Fruit fly (Drosophila melanogaster): ENCODE results near the gene RpL7-like.

The RpL7-like gene

dm6 chr2L:12010100-12010876, 45.8 kb upstream of the RpL7-like start (continued):
- TF ChIP-seq nau (GFP tag; optimal IDR thresholded peaks at IDR 0.05) = peak; percentile 18
- TF ChIP-seq CG10274 (GFP tag; optimal IDR thresholded peaks at IDR 0.05) = no peak
- TF ChIP-seq vnd (GFP tag; IDR thresholded peaks at IDR 0.05; ENCODE audit: partially characterized antibody) = no peak
- peak; percentile 100 for TF ChIP-seq Nf-YB (GFP tag; optimal IDR thresholded peaks at IDR 0.05)
- TF ChIP-seq nom (GFP tag; optimal IDR thresholded peaks at IDR 0.05) = peak; percentile 65
- peak; percentile 7 for TF ChIP-seq ewg (GFP tag; optimal IDR thresholded peaks at IDR 0.05)
- peak; percentile 62 for TF ChIP-seq run (tag; optimal IDR thresholded peaks at IDR 0.05)
- no peak for TF ChIP-seq Sry-δ (GFP tag; optimal IDR thresholded peaks at IDR 0.05)
- peak; percentile 69 for TF ChIP-seq CG9727 (GFP tag; optimal IDR thresholded peaks at IDR 0.05)
- TF ChIP-seq CG4328 (GFP tag; optimal IDR thresholded peaks at IDR 0.05) = peak; percentile 51
- peak; percentile 91 for TF ChIP-seq sug (tag; optimal IDR thresholded peaks at IDR 0.05)
- peak; percentile 56 for TF ChIP-seq Side (GFP tag; optimal IDR thresholded peaks at IDR 0.05)
- peak; percentile 23 for TF ChIP-seq CG1529 (GFP tag; optimal IDR thresholded peaks at IDR 0.05)
- TF ChIP-seq CG2712 (tag; optimal IDR thresholded peaks at IDR 0.05) = peak; percentile 2
- peak; percentile 51 for TF ChIP-seq CG17568 (GFP tag; optimal IDR thresholded peaks at IDR 0.05)
- TF ChIP-seq CTCF (GFP tag; optimal IDR thresholded peaks at IDR 0.05) = peak; percentile 18
- TF ChIP-seq Sin3A (optimal IDR thresholded peaks at IDR 0.05) = no peak
- TF ChIP-seq CG3163 (GFP tag; optimal IDR thresholded peaks at IDR 0.05) = peak; percentile 43
- TF ChIP-seq CG11504 (tag; optimal IDR thresholded peaks at IDR 0.05) = peak; percentile 99
- TF ChIP-seq CG17385 (GFP tag; optimal IDR thresholded peaks at IDR 0.05) = peak; percentile 96
- peak; percentile 97 for TF ChIP-seq ftz-f1 (GFP tag; optimal IDR thresholded peaks at IDR 0.05)
- peak; percentile 21 for TF ChIP-seq ERR (GFP tag; optimal IDR thresholded peaks at IDR 0.05)
- peak; percentile 84 for TF ChIP-seq cwo (GFP tag; optimal IDR thresholded peaks at IDR 0.05)
- peak in 1 of 3 experiments; percentile 13 for TF ChIP-seq Stat92E (GFP tag; optimal IDR thresholded peaks at IDR 0.05)
- TF ChIP-seq CG12391 (tag; optimal IDR thresholded peaks at IDR 0.05) = peak; percentile 0
- no peak for TF ChIP-seq sc (optimal IDR thresholded peaks at IDR 0.05)
- TF ChIP-seq sc (GFP tag; optimal IDR thresholded peaks at IDR 0.05) = peak; percentile 33
- TF ChIP-seq CG14014 (GFP tag; IDR thresholded peaks at IDR 0.05) = no peak
- TF ChIP-seq D (optimal IDR thresholded peaks at IDR 0.05) = peak; percentile 91
- peak; percentile 8 for TF ChIP-seq D (GFP tag; optimal IDR thresholded peaks at IDR 0.05)
- TF ChIP-seq CG1832 (GFP tag; optimal IDR thresholded peaks at IDR 0.05) = peak; percentile 90
- peak; percentile 26 for TF ChIP-seq CG6683 (GFP tag; optimal IDR thresholded peaks at IDR 0.05)
- TF ChIP-seq ab (GFP tag; optimal IDR thresholded peaks at IDR 0.05) = peak; percentile 84
- TF ChIP-seq CG3281 (GFP tag; optimal IDR thresholded peaks at IDR 0.05) = no peak
- peak; percentile 73 for TF ChIP-seq mirr (GFP tag; optimal IDR thresholded peaks at IDR 0.05)
- peak; percentile 6 to 48 for TF ChIP-seq Trl (optimal IDR thresholded peaks at IDR 0.05)
- peak; percentile 6 for TF ChIP-seq Trl (GFP tag; optimal IDR thresholded peaks at IDR 0.05)
- TF ChIP-seq kni (GFP tag; optimal IDR thresholded peaks at IDR 0.05) = peak; percentile 100
- peak; percentile 44 for TF ChIP-seq bcd (GFP tag; optimal IDR thresholded peaks at IDR 0.05)
- no peak for TF ChIP-seq sob (GFP tag; IDR thresholded peaks at IDR 0.05)
- TF ChIP-seq HLHmδ (GFP tag; optimal IDR thresholded peaks at IDR 0.05) = peak; percentile 68
- peak; percentile 100 for TF ChIP-seq Nf-YC (tag; optimal IDR thresholded peaks at IDR 0.05)
- no peak for TF ChIP-seq CG8765 (GFP tag; IDR thresholded peaks at IDR 0.05)
- TF ChIP-seq CG8924 (tag; optimal IDR thresholded peaks at IDR 0.05) = peak; percentile 67
- peak; percentile 13 for TF ChIP-seq Kr (GFP tag; optimal IDR thresholded peaks at IDR 0.05)
- no peak for TF ChIP-seq dmrt11E (tag; optimal IDR thresholded peaks at IDR 0.05)
- TF ChIP-seq stwl (tag; optimal IDR thresholded peaks at IDR 0.05) = peak; percentile 7
- TF ChIP-seq CG18764 (GFP tag; optimal IDR thresholded peaks at IDR 0.05) = no peak
- TF ChIP-seq zfh1 (GFP tag; IDR thresholded peaks at IDR 0.05) = no peak
- TF ChIP-seq mam (GFP tag; optimal IDR thresholded peaks at IDR 0.05) = no peak

All from whole organism, embryonic.